Worm (Caenorhabditis elegans) whole organism, early embryonic: Measurements from ENCODE around the gene Y51A2B.16.

Source experiments
- B0310.2 ChIP-seq: sonication (generic microtip); optimal IDR thresholded peaks from 2 replicates; lab custom pipeline; 2016; ENCODE audit warnings: mild to moderate bottlenecking, missing genetic modification characterization, missing compliant biosample characterization
- ama-1 ChIP-seq: fragments of 150-350 bp; optimal IDR thresholded peaks from 2 replicates; lab custom pipeline; 2014
- ceh-13 ChIP-seq: fragments of 200-800 bp; sonication (Bioruptor generic); optimal IDR thresholded peaks from 2 replicates; lab custom pipeline; 2018; ENCODE audit warnings: mild to moderate bottlenecking, missing genetic modification characterization, missing compliant biosample characterization
- ceh-36 ChIP-seq: sonication (generic microtip); optimal IDR thresholded peaks from 2 replicates; lab custom pipeline; 2016; ENCODE audit warnings: missing genetic modification characterization, inconsistent platforms, missing compliant biosample characterization
- hmg-4 ChIP-seq: fragments of 200-800 bp; sonication (Bioruptor generic); optimal IDR thresholded peaks from 2 replicates; lab custom pipeline; 2018; ENCODE audit warnings: mild to moderate bottlenecking, missing genetic modification characterization, missing compliant biosample characterization
- hnd-1 ChIP-seq: sonication (generic microtip); optimal IDR thresholded peaks from 2 replicates; lab custom pipeline; 2016; ENCODE audit warnings: missing genetic modification characterization, missing compliant biosample characterization
- scrt-1 ChIP-seq: fragments of 200-800 bp; sonication (Bioruptor generic); IDR thresholded peaks from 2 replicates; pipeline ENCODE4 v1.3.6; 2022; ENCODE audit warnings: missing genetic modification characterization, missing compliant biosample characterization
- sea-1 ChIP-seq: fragments of 200-800 bp; sonication (Bioruptor generic); conservative IDR thresholded peaks from 2 replicates; pipeline ENCODE4 v1.3.6; 2022; ENCODE audit warnings: missing genetic modification characterization, missing compliant biosample characterization
- tbx-11 ChIP-seq: fragments of 200-800 bp; sonication (Bioruptor generic); IDR thresholded peaks from 2 replicates; pipeline ENCODE4 v1.3.6; 2022; ENCODE audit warnings: missing genetic modification characterization, missing compliant biosample characterization
- tra-4 ChIP-seq: sonication (generic microtip); optimal IDR thresholded peaks from 2 replicates; lab custom pipeline; 2017; ENCODE audit warnings: missing genetic modification characterization, missing compliant biosample characterization

DNA sequence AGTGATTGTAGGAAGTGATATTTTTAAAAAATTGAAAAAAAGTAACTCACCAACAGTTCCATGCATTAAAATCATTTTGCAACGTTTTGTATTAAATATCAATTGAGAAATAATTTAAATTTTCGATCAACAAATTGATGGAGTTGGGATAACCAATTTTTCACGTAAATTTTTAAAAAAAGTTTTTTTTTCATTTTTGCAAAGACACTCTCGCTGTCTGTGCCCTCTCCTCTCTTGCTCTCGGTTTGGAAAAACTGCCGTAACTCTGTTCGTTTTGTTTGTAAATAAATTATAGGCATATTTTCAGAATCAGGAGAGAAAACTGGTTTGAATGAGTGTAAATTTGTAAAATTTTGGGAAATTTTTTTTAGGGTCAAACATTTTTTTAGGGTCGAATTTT, at the start of gene Y51A2B.16:
- TF ChIP-seq ama-1 (no peak), hnd-1 (tag; lab: Kevin White, UChicago) (no peak), hmg-4 (no peak), ceh-13 (GFP tag; lab: Kevin White, UChicago) (no peak), tra-4 (no peak), tbx-11 (GFP tag; lab: Robert Waterston, UW) (no peak), ceh-36 (tag; lab: Kevin White, UChicago) (no peak), sea-1 (GFP tag; lab: Robert Waterston, UW) (no peak), B0310.2 (tag; lab: Kevin White, UChicago) (no peak), scrt-1 (GFP tag; lab: Robert Waterston, UW) (no peak)
